Worm (Caenorhabditis elegans) whole organism, L4 larva: ENCODE measurements around the gene lido-17.
A peak's percentile ranks its signal among the peaks of the same experiment; 100 is the strongest.

Experiments
- F26F4.8 ChIP-seq: fragments of 200-800 bp; sonication (Bioruptor generic); conservative IDR thresholded peaks from 2 replicates; pipeline ENCODE4 v1.3.6; 2022; ENCODE audit warnings: missing genetic modification characterization, missing compliant biosample characterization
- F37D6.2 ChIP-seq: sonication (generic microtip); optimal IDR thresholded peaks from 2 replicates; lab custom pipeline; 2016; ENCODE audit warnings: mild to moderate bottlenecking, missing genetic modification characterization, missing compliant biosample characterization
- T20F7.1 ChIP-seq: fragments of 200-800 bp; sonication (Bioruptor generic); optimal IDR thresholded peaks from 2 replicates; lab custom pipeline; 2018; ENCODE audit warnings: mild to moderate bottlenecking, missing genetic modification characterization, missing compliant biosample characterization
- T26A8.4 ChIP-seq: fragments of 200-800 bp; sonication (Bioruptor generic); IDR thresholded peaks from 2 replicates; pipeline ENCODE4 v1.3.6; 2022; ENCODE audit warnings: missing genetic modification characterization, missing compliant biosample characterization
- Y5F2A.4 ChIP-seq: fragments of 200-800 bp; sonication (Bioruptor generic); optimal IDR thresholded peaks from 2 replicates; lab custom pipeline; 2018; ENCODE audit warnings: mild to moderate bottlenecking, missing genetic modification characterization, missing compliant biosample characterization
- aha-1 ChIP-seq: fragments of 150-350 bp; peaks from one replicate; lab custom pipeline; 2014; ENCODE audit warnings: missing biosample characterization, missing genetic modification characterization
- ceh-44 ChIP-seq: fragments of 200-800 bp; sonication (Bioruptor generic); IDR thresholded peaks from 2 replicates; pipeline ENCODE4 v1.3.6; 2022; ENCODE audit warnings: missing genetic modification reagents, missing genetic modification characterization, missing compliant biosample characterization
- ceh-82 ChIP-seq: sonication (generic microtip); optimal IDR thresholded peaks from 2 replicates; lab custom pipeline; 2017; ENCODE audit warnings: missing biosample characterization, missing genetic modification characterization
- daf-16 ChIP-seq, 3 experiments: sonication (generic microtip); optimal IDR thresholded peaks; 2 replicates each; lab custom pipeline; 2016 to 2017; ENCODE audit warnings: missing genetic modification characterization in 3 of 3, missing genetic modification reagents in 3 of 3, mild to moderate bottlenecking in 2 of 3, missing compliant biosample characterization in 2 of 3, missing biosample characterization in 1 of 3, moderate library complexity in 1 of 3
- daf-8 ChIP-seq: fragments of 200-800 bp; sonication (Bioruptor generic); IDR thresholded peaks from 2 replicates; pipeline ENCODE4 v1.3.6; 2022; ENCODE audit warnings: missing genetic modification characterization, missing compliant biosample characterization
- dmd-6 ChIP-seq: fragments of 200-800 bp; sonication (Bioruptor generic); IDR thresholded peaks from 2 replicates; pipeline ENCODE4 v1.3.6; 2022; ENCODE audit warnings: missing genetic modification reagents, missing genetic modification characterization, missing compliant biosample characterization
- dmd-8 ChIP-seq: fragments of 200-800 bp; sonication (Bioruptor generic); IDR thresholded peaks from 2 replicates; pipeline ENCODE4 v1.3.6; 2022; ENCODE audit warnings: missing genetic modification characterization, missing compliant biosample characterization
- dpl-1 ChIP-seq: fragments of 150-350 bp; optimal IDR thresholded peaks from 2 replicates; lab custom pipeline; 2014; ENCODE audit warnings: missing biosample characterization, missing genetic modification reagents, missing genetic modification characterization
- dve-1 ChIP-seq: sonication (generic microtip); optimal IDR thresholded peaks from 2 replicates; lab custom pipeline; 2017; ENCODE audit warnings: antibody characterized with exemption, mild to moderate bottlenecking, missing genetic modification characterization, missing compliant biosample characterization; ENCODE audit not compliant: insufficient read depth
- egl-27 ChIP-seq: sonication (generic microtip); optimal IDR thresholded peaks from 3 replicates; lab custom pipeline; 2017; ENCODE audit warnings: missing biosample characterization, missing genetic modification reagents, missing genetic modification characterization
- fkh-10 ChIP-seq: fragments of 150-350 bp; optimal IDR thresholded peaks from 2 replicates; lab custom pipeline; 2014; ENCODE audit warnings: missing biosample characterization, missing genetic modification reagents, missing genetic modification characterization
- gei-8 ChIP-seq: fragments of 200-800 bp; sonication (Bioruptor generic); optimal IDR thresholded peaks from 2 replicates; lab custom pipeline; 2018; ENCODE audit warnings: mild to moderate bottlenecking, missing genetic modification characterization, missing compliant biosample characterization
- hif-1 ChIP-seq, 2 experiments: sonication (generic microtip); optimal IDR thresholded peaks; 2 replicates each; lab custom pipeline; 2016 to 2017; ENCODE audit warnings: missing compliant biosample characterization in 2 of 2, missing genetic modification characterization in 2 of 2, missing genetic modification reagents in 2 of 2, missing genotype in 2 of 2, mild to moderate bottlenecking in 1 of 2
- hlh-11 ChIP-seq: fragments of 200-800 bp; sonication (Bioruptor generic); optimal IDR thresholded peaks from 2 replicates; lab custom pipeline; 2018; ENCODE audit warnings: mild to moderate bottlenecking, missing genetic modification characterization, missing compliant biosample characterization
- hlh-30 ChIP-seq: sonication (generic microtip); optimal IDR thresholded peaks from 2 replicates; lab custom pipeline; 2017; ENCODE audit warnings: antibody characterized with exemption, mild to moderate bottlenecking, missing genetic modification characterization, missing compliant biosample characterization; ENCODE audit not compliant: insufficient read depth
- hmg-1.1 ChIP-seq: fragments of 200-800 bp; sonication (Bioruptor generic); IDR thresholded peaks from 2 replicates; pipeline ENCODE4 v1.3.6; 2022; ENCODE audit warnings: missing genetic modification reagents, missing genetic modification characterization, missing compliant biosample characterization
- lim-7 ChIP-seq: fragments of 200-800 bp; sonication (Bioruptor generic); IDR thresholded peaks from 2 replicates; pipeline ENCODE4 v1.3.6; 2022; ENCODE audit warnings: missing genetic modification characterization, missing compliant biosample characterization
- lin-1 ChIP-seq: fragments of 200-800 bp; sonication (Bioruptor generic); IDR thresholded peaks from 2 replicates; pipeline ENCODE4 v1.3.6; 2022; ENCODE audit warnings: missing genetic modification reagents, missing genetic modification characterization, missing compliant biosample characterization
- lsy-2 ChIP-seq, 2 experiments: fragments of 150-350 bp in 1 of 2; sonication (generic microtip) in 1 of 2; optimal IDR thresholded peaks; 2 replicates each; lab custom pipeline; 2014 to 2017; ENCODE audit warnings: missing biosample characterization in 2 of 2, missing genetic modification characterization in 2 of 2
- madf-5 ChIP-seq, 2 experiments: fragments of 200-800 bp; sonication (Bioruptor generic); IDR thresholded peaks; 2 replicates each; pipeline ENCODE4 v1.3.6; 2022; ENCODE audit warnings: missing compliant biosample characterization in 2 of 2, missing genetic modification characterization in 2 of 2
- mes-2 ChIP-seq: sonication (generic microtip); optimal IDR thresholded peaks from 2 replicates; lab custom pipeline; 2016; ENCODE audit warnings: missing genotype, mild to moderate bottlenecking, missing genetic modification characterization, missing compliant biosample characterization; ENCODE audit not compliant: poor library complexity, severe bottlenecking
- mxl-2 ChIP-seq: fragments of 200-800 bp; sonication (Bioruptor generic); conservative IDR thresholded peaks from 2 replicates; pipeline ENCODE4 v1.3.6; 2022; ENCODE audit warnings: missing genetic modification reagents, missing genetic modification characterization, missing compliant biosample characterization
- mxl-3 ChIP-seq: fragments of 200-800 bp; sonication (Bioruptor generic); optimal IDR thresholded peaks from 2 replicates; lab custom pipeline; 2018; ENCODE audit warnings: mild to moderate bottlenecking, missing genetic modification characterization, missing compliant biosample characterization
- nhr-102 ChIP-seq: sonication (generic microtip); optimal IDR thresholded peaks from 2 replicates; lab custom pipeline; 2016; ENCODE audit warnings: mild to moderate bottlenecking, missing genetic modification characterization, moderate library complexity, missing compliant biosample characterization
- nhr-11 ChIP-seq: fragments of 150-350 bp; optimal IDR thresholded peaks from 2 replicates; lab custom pipeline; 2014; ENCODE audit warnings: missing biosample characterization, missing genetic modification characterization
- nhr-111 ChIP-seq: fragments of 200-800 bp; sonication (Bioruptor generic); optimal IDR thresholded peaks from 2 replicates; lab custom pipeline; 2018; ENCODE audit warnings: mild to moderate bottlenecking, missing genetic modification characterization, missing compliant biosample characterization
- nhr-28 ChIP-seq: fragments of 150-350 bp; optimal IDR thresholded peaks from 2 replicates; lab custom pipeline; 2014; ENCODE audit warnings: missing biosample characterization, missing genetic modification characterization
- nhr-6 ChIP-seq: fragments of 150-350 bp; optimal IDR thresholded peaks from 2 replicates; lab custom pipeline; 2014; ENCODE audit warnings: missing biosample characterization, missing genetic modification characterization
- nhr-77 ChIP-seq: fragments of 150-350 bp; optimal IDR thresholded peaks from 2 replicates; lab custom pipeline; 2014; ENCODE audit warnings: missing biosample characterization, missing genetic modification characterization
- pha-4 ChIP-seq, 2 experiments: fragments of 150-350 bp in 1 of 2; fragments of 200-800 bp in 1 of 2; sonication (Bioruptor generic) in 1 of 2; IDR thresholded peaks in 1 of 2; optimal IDR thresholded peaks in 1 of 2; 2 replicates each; pipeline versions ENCODE4 v1.3.6 to Lab custom; 2014 to 2022; ENCODE audit warnings: missing genetic modification characterization in 2 of 2, missing genetic modification reagents in 2 of 2, missing biosample characterization in 1 of 2, missing compliant biosample characterization in 1 of 2
- php-3 ChIP-seq: fragments of 200-800 bp; sonication (Bioruptor generic); IDR thresholded peaks from 2 replicates; pipeline ENCODE4 v1.3.6; 2022; ENCODE audit warnings: missing genetic modification reagents, missing genetic modification characterization, missing compliant biosample characterization
- rbr-2 ChIP-seq: sonication (generic microtip); optimal IDR thresholded peaks from 2 replicates; lab custom pipeline; 2016; ENCODE audit warnings: missing genotype, missing genetic modification characterization, missing compliant biosample characterization
- spr-1 ChIP-seq: sonication (generic microtip); optimal IDR thresholded peaks from 2 replicates; lab custom pipeline; 2016; ENCODE audit warnings: mild to moderate bottlenecking, missing genetic modification characterization, missing compliant biosample characterization
- tag-97 ChIP-seq: fragments of 200-800 bp; sonication (Bioruptor generic); IDR thresholded peaks from 2 replicates; pipeline ENCODE4 v1.3.6; 2022; ENCODE audit warnings: missing genetic modification characterization, missing compliant biosample characterization
- unc-39 ChIP-seq: sonication (generic microtip); optimal IDR thresholded peaks from 2 replicates; lab custom pipeline; 2017; ENCODE audit warnings: missing biosample characterization, missing genetic modification characterization
- unc-62 ChIP-seq, 3 experiments: fragments of 150-350 bp in 1 of 3; sonication (generic microtip); optimal IDR thresholded peaks in 2 of 3; peaks in 1 of 3; 1 replicate in 1 of 3; 2 replicates in 2 of 3; lab custom pipeline; 2014 to 2017; ENCODE audit warnings: missing biosample characterization in 3 of 3, missing genetic modification characterization in 3 of 3, missing genetic modification reagents in 3 of 3, missing genotype in 1 of 3
- zag-1 ChIP-seq: fragments of 150-350 bp; optimal IDR thresholded peaks from 2 replicates; lab custom pipeline; 2014; ENCODE audit warnings: missing biosample characterization, missing genetic modification characterization
- ztf-7 ChIP-seq: fragments of 150-350 bp; optimal IDR thresholded peaks from 2 replicates; lab custom pipeline; 2014; ENCODE audit warnings: missing biosample characterization, missing genetic modification characterization

The lido-17 gene

ce11 chrII:9418065-9418567 is 25.5 kb upstream of the lido-17 start, which contains the start of the genes M176.4 and M176.16 (continued):
- TF ChIP-seq mxl-2 (GFP tag; lab: Robert Waterston, UW) (no peak), zag-1 (tag; lab: Kevin White, UChicago) (no peak), unc-39 (no peak), nhr-6 (tag; lab: Kevin White, UChicago) (no peak), php-3 (no peak), Y5F2A.4 (no peak), ztf-7 (tag; lab: Kevin White, UChicago) (no peak), F26F4.8 (GFP tag; lab: Robert Waterston, UW) (no peak), spr-1 (tag; lab: Kevin White, UChicago) (no peak), lim-7 (GFP tag; lab: Robert Waterston, UW) (no peak), dmd-8 (no peak)

- TF ChIP-seq hif-1 (tag; optimal IDR thresholded peaks at IDR 0.05; lab: Kevin White, UChicago) (peak in 1 of 2 experiments; percentile 48), madf-5 (GFP tag; IDR thresholded peaks at IDR 0.05; lab: Robert Waterston, UW) (no peak), daf-8 (GFP tag; lab: Robert Waterston, UW) (no peak), T26A8.4 (GFP tag; lab: Robert Waterston, UW) (no peak), ceh-44 (GFP tag; lab: Robert Waterston, UW) (no peak), F26F4.8 (GFP tag; lab: Robert Waterston, UW) (no peak), dmd-6 (GFP tag; lab: Robert Waterston, UW) (peak; percentile 61), pha-4 (GFP tag; IDR thresholded peaks at IDR 0.05; lab: Robert Waterston, UW) (peak; percentile 33; the same call in 1 of the 2 replicates), pha-4 (tag; optimal IDR thresholded peaks at IDR 0.05; lab: Kevin White, UChicago) (peak; percentile 56), mes-2 (tag; lab: Kevin White, UChicago) (peak; percentile 66), dpl-1 (GFP tag; lab: Kevin White, UChicago) (peak; percentile 65), nhr-102 (tag; lab: Kevin White, UChicago) (peak; percentile 35), lsy-2 (tag; optimal IDR thresholded peaks at IDR 0.05; lab: Kevin White, UChicago) (peak in 1 of 2 experiments; percentile 84), unc-62 (GFP tag; optimal IDR thresholded peaks at IDR 0.05 in 1 of 2; lab: Kevin White, UChicago) (peak in 1 of 2 experiments; percentile 81), unc-62 (tag; optimal IDR thresholded peaks at IDR 0.05; lab: Kevin White, UChicago) (no peak), hmg-1.1 (peak; percentile 38; the same call in 1 of the 2 replicates), gei-8 (GFP tag; lab: Kevin White, UChicago) (no peak), rbr-2 (tag; lab: Kevin White, UChicago) (peak; percentile 44), nhr-28 (tag; lab: Kevin White, UChicago) (peak; percentile 20), F37D6.2 (peak; percentile 24), lin-1 (GFP tag; lab: Robert Waterston, UW) (no peak), mxl-3 (GFP tag; lab: Kevin White, UChicago) (no peak), hlh-30 (tag; lab: Kevin White, UChicago) (peak; percentile 53), nhr-6 (tag; lab: Kevin White, UChicago) (peak; percentile 35), nhr-111 (no peak), T20F7.1 (GFP tag; lab: Kevin White, UChicago) (peak; percentile 71), ceh-82 (tag; lab: Kevin White, UChicago) (no peak), fkh-10 (GFP tag; lab: Kevin White, UChicago) (peak; percentile 18), egl-27 (tag; lab: Kevin White, UChicago) (no peak), daf-16 (GFP tag; optimal IDR thresholded peaks at IDR 0.05; lab: Kevin White, UChicago) (peak in 1 of 2 experiments; percentile 18), daf-16 (tag; optimal IDR thresholded peaks at IDR 0.05; lab: Kevin White, UChicago) (peak; percentile 23), aha-1 (tag; lab: Kevin White, UChicago) (peak; percentile 93), tag-97 (GFP tag; lab: Robert Waterston, UW) (no peak), nhr-11 (tag; lab: Kevin White, UChicago) (peak; percentile 69), hlh-11 (tag; lab: Kevin White, UChicago) (peak; percentile 55), dve-1 (peak; percentile 69), nhr-77 (tag; lab: Kevin White, UChicago) (peak; percentile 64)
- TF ChIP-seq, all 104 proteins: peak for 22
Observed at ce11 chrII:9416381-9417276, 24.0 kb upstream of the lido-17 start, which contains the start of the genes gss-1 and chch-3. gss-1 (minus strand) TSS chrII:9416431. chch-3 (plus strand) TSS chrII:9417013.
